Worm (Caenorhabditis elegans) whole organism, midembryonic: ENCODE data around the gene Y54G11A.9.
"Not testable (repeated sequence)": the region's sequence is repeated elsewhere in the genome, so short reads cannot be mapped to it uniquely, and the experiment has no call there.

Experiments
- T22C8.4 ChIP-seq: fragments of 200-800 bp; sonication (Bioruptor generic); IDR thresholded peaks from 2 replicates; pipeline ENCODE4 v1.3.6; 2022; ENCODE audit warnings: missing genetic modification characterization, missing compliant biosample characterization
- cog-1 ChIP-seq: sonication (generic microtip); optimal IDR thresholded peaks from 2 replicates; lab custom pipeline; 2016; ENCODE audit warnings: missing genetic modification characterization, missing compliant biosample characterization
- flt-1 ChIP-seq: fragments of 200-800 bp; sonication (Bioruptor generic); IDR thresholded peaks from 2 replicates; pipeline ENCODE4 v1.3.6; 2022; ENCODE audit warnings: missing genetic modification characterization, missing compliant biosample characterization
- klf-2 ChIP-seq: fragments of 200-800 bp; sonication (Bioruptor generic); conservative IDR thresholded peaks from 2 replicates; pipeline ENCODE4 v1.3.6; 2022; ENCODE audit warnings: missing genetic modification reagents, missing genetic modification characterization, missing compliant biosample characterization
- med-1 ChIP-seq: sonication (generic microtip); optimal IDR thresholded peaks from 2 replicates; lab custom pipeline; 2017; ENCODE audit warnings: missing genetic modification characterization, mild to moderate bottlenecking, missing compliant biosample characterization, antibody characterized with exemption, missing genetic modification reagents; ENCODE audit not compliant: insufficient read depth
- ref-1 ChIP-seq: fragments of 200-800 bp; sonication (Bioruptor generic); conservative IDR thresholded peaks from 2 replicates; pipeline ENCODE4 v1.3.6; 2022; ENCODE audit warnings: missing genetic modification reagents, missing genetic modification characterization, missing compliant biosample characterization
- ztf-23 ChIP-seq: fragments of 200-800 bp; sonication (Bioruptor generic); IDR thresholded peaks from 2 replicates; pipeline ENCODE4 v1.3.6; 2022; ENCODE audit warnings: missing genetic modification reagents, missing genetic modification characterization, missing compliant biosample characterization
- ztf-29 ChIP-seq: fragments of 200-800 bp; sonication (Bioruptor generic); IDR thresholded peaks from 2 replicates; pipeline ENCODE4 v1.3.6; 2022; ENCODE audit warnings: missing genetic modification reagents, missing genetic modification characterization, missing compliant biosample characterization

ce11 chrII:14301927-14302326, 44.3 kb downstream of the Y54G11A.9 start, which contains the start of gene ctl-2:
- TF ChIP-seq T22C8.4; ztf-23 (GFP tag; lab: Robert Waterston, UW); med-1 (GFP tag; lab: Kevin White, UChicago); ref-1 (GFP tag; lab: Robert Waterston, UW); flt-1 (GFP tag; lab: Robert Waterston, UW); cog-1; klf-2; ztf-29 (GFP tag; lab: Robert Waterston, UW): not testable (repeated sequence)
